Fruit fly (Drosophila melanogaster) whole organism, pupa: ENCODE measurements around the gene CG34183.

ENCODE experiments used
- CG10348 ChIP-seq: fragments of 200-800 bp; sonication (Bioruptor generic); IDR thresholded peaks from 2 replicates; pipeline ENCODE4 v1.3.6; 2022; ENCODE audit warnings: missing biosample characterization, missing genetic modification characterization
- CG12605 ChIP-seq: fragments of 200-800 bp; sonication (Bioruptor generic); IDR thresholded peaks from 2 replicates; pipeline ENCODE4 v1.3.6; 2022; ENCODE audit warnings: missing biosample characterization, missing genetic modification characterization
- CG13204 ChIP-seq: fragments of 200-800 bp; sonication (Bioruptor generic); optimal IDR thresholded peaks from 2 replicates; lab custom pipeline; 2018; ENCODE audit warnings: missing biosample characterization, mild to moderate bottlenecking, missing genetic modification characterization, moderate library complexity
- CG14655 ChIP-seq: fragments of 200-800 bp; sonication (Bioruptor generic); optimal IDR thresholded peaks from 3 replicates; lab custom pipeline; 2017; ENCODE audit warnings: mild to moderate bottlenecking, missing biosample characterization, missing genetic modification reagents, missing genetic modification characterization
- CG15710 ChIP-seq: fragments of 200-800 bp; sonication (Bioruptor generic); optimal IDR thresholded peaks from 2 replicates; lab custom pipeline; 2018; ENCODE audit warnings: missing biosample characterization, mild to moderate bottlenecking, missing genetic modification characterization, moderate library complexity
- CG17806 ChIP-seq: fragments of 200-800 bp; sonication (Bioruptor generic); optimal IDR thresholded peaks from 2 replicates; lab custom pipeline; 2018; ENCODE audit warnings: missing biosample characterization, mild to moderate bottlenecking, missing genetic modification characterization, moderate library complexity
- CG32121 ChIP-seq: fragments of 200-800 bp; sonication (Bioruptor generic); IDR thresholded peaks from 2 replicates; pipeline ENCODE4 v1.3.6; 2022; ENCODE audit warnings: missing biosample characterization, missing genetic modification characterization
- CG34367 ChIP-seq: fragments of 200-800 bp; sonication (Bioruptor generic); optimal IDR thresholded peaks from 2 replicates; lab custom pipeline; 2018; ENCODE audit warnings: missing biosample characterization, mild to moderate bottlenecking, missing genetic modification characterization
- CG4496 ChIP-seq: fragments of 200-800 bp; sonication (Bioruptor generic); IDR thresholded peaks from 3 replicates; pipeline ENCODE4 v1.3.6; 2022; ENCODE audit warnings: missing biosample characterization, missing genetic modification characterization
- CG8159 ChIP-seq: fragments of 200-800 bp; sonication (Bioruptor generic); optimal IDR thresholded peaks from 3 replicates; lab custom pipeline; 2018; ENCODE audit warnings: missing biosample characterization, mild to moderate bottlenecking, missing genetic modification characterization, moderate library complexity
- CG8301 ChIP-seq: fragments of 200-800 bp; sonication (Bioruptor generic); optimal IDR thresholded peaks from 2 replicates; lab custom pipeline; 2018; ENCODE audit warnings: missing biosample characterization, mild to moderate bottlenecking, missing genetic modification characterization
- CG9948 ChIP-seq: fragments of 200-800 bp; sonication (Bioruptor generic); optimal IDR thresholded peaks from 2 replicates; lab custom pipeline; 2018; ENCODE audit warnings: missing biosample characterization, mild to moderate bottlenecking, missing genetic modification characterization, moderate library complexity
- D1 ChIP-seq: fragments of 200-800 bp; sonication (Bioruptor generic); optimal IDR thresholded peaks from 2 replicates; lab custom pipeline; 2018; ENCODE audit warnings: missing biosample characterization, mild to moderate bottlenecking, missing genetic modification characterization, moderate library complexity
- EcR ChIP-seq: fragments of 200-800 bp; sonication (Bioruptor generic); optimal IDR thresholded peaks from 3 replicates; lab custom pipeline; 2019; ENCODE audit warnings: missing biosample characterization, missing genetic modification characterization, mild to moderate bottlenecking, moderate library complexity, missing genetic modification reagents
- Ets98B ChIP-seq: fragments of 200-800 bp; sonication (Bioruptor generic); IDR thresholded peaks from 2 replicates; pipeline ENCODE4 v1.3.6; 2022; ENCODE audit warnings: missing biosample characterization, missing genetic modification characterization
- Pif1A ChIP-seq: fragments of 200-800 bp; sonication (Bioruptor generic); optimal IDR thresholded peaks from 3 replicates; lab custom pipeline; 2016; ENCODE audit warnings: missing biosample characterization, missing genetic modification characterization
- Pif1B ChIP-seq: fragments of 200-800 bp; sonication (Bioruptor generic); optimal IDR thresholded peaks from 3 replicates; lab custom pipeline; 2016; ENCODE audit warnings: missing biosample characterization, missing genetic modification characterization
- Snoo ChIP-seq: fragments of 200-800 bp; sonication (Bioruptor generic); optimal IDR thresholded peaks from 3 replicates; lab custom pipeline; 2017; ENCODE audit warnings: missing biosample characterization, mild to moderate bottlenecking, missing genetic modification characterization, inconsistent platforms
- fd96Ca ChIP-seq: fragments of 200-800 bp; sonication (Bioruptor generic); IDR thresholded peaks from 3 replicates; pipeline ENCODE4 v1.3.6; 2022; ENCODE audit warnings: missing biosample characterization, missing genetic modification characterization
- gl ChIP-seq: fragments of 200-800 bp; sonication (Bioruptor generic); optimal IDR thresholded peaks from 2 replicates; lab custom pipeline; 2018; ENCODE audit warnings: missing biosample characterization, mild to moderate bottlenecking, missing genetic modification characterization
- rn ChIP-seq: fragments of 200-800 bp; sonication (Bioruptor generic); IDR thresholded peaks from 2 replicates; pipeline ENCODE4 v1.3.6; 2022; ENCODE audit warnings: missing biosample characterization, missing genetic modification characterization

Gene CG34183

DNA sequence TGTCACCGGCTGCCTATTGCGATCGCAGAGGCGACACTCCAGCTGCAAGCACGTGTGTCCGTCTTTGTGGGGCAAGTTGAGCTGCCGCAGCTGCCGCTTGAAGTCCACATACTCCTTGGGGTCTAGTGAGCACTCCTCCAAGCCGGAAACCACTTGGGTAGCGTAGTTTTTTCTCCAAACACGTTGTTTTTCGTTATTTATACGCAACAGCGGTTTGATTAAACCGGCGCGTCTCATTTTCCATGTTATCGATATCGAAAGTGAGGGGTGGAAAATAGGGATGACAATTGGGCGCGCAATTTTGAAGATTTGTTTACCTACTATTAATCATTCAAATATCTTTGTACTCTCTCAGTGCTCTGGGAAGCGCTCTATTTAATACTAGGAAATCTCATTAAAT, 2.6 kb upstream of the CG34183 start, which contains the start of gene mtDNA-helicase:
TSS of gene mtDNA-helicase (minus strand) at position 264 of the 400 bp plus-strand sequence.
- no peak for TF ChIP-seq CG8301 (tag; lab: Kevin White, UChicago)
- no peak for TF ChIP-seq CG14655 (GFP tag; lab: Kevin White, UChicago)
- no peak for TF ChIP-seq Pif1A (GFP tag; lab: Kevin White, UChicago)
- no peak for TF ChIP-seq CG34367
- TF ChIP-seq D1 (tag; lab: Kevin White, UChicago): no peak
- TF ChIP-seq CG9948: no peak
- no peak for TF ChIP-seq CG10348
- TF ChIP-seq CG32121 (GFP tag; lab: Robert Waterston, UW): no peak
- no peak for TF ChIP-seq Pif1B (GFP tag; lab: Kevin White, UChicago)
- no peak for TF ChIP-seq CG17806
- no peak for TF ChIP-seq EcR (GFP tag; lab: Kevin White, UChicago)
- no peak for TF ChIP-seq gl (tag; lab: Kevin White, UChicago)
- TF ChIP-seq CG12605: no peak
- TF ChIP-seq CG4496: no peak

DNA sequence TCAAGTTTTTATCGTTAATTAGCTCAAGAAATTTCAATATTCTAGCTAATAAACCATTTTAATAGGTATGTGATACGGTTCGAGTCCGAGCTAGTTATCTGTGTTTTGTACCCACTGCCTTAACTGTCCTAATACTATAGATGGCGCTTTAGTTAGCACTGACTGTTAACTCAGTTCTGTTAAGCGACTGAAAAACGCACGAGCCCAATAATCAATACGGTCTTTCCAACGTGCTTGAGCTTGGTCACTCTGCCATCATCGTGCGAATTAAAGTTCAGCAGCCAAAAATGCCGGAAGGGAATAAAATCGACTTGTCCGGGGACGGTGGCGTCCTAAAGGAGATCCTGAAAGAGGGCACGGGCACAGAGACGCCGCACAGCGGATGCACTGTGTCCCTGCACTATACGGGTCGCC, 2.7 kb downstream of the CG34183 start, which contains the start of gene Fkbp59:
TSS of gene Fkbp59 (plus strand) at position 150 of the 414 bp plus-strand sequence.
- TF ChIP-seq CG4496 (peak; percentile 41; the same call in 1 of the 3 replicates), Pif1B (GFP tag; lab: Kevin White, UChicago) (no peak)

DNA sequence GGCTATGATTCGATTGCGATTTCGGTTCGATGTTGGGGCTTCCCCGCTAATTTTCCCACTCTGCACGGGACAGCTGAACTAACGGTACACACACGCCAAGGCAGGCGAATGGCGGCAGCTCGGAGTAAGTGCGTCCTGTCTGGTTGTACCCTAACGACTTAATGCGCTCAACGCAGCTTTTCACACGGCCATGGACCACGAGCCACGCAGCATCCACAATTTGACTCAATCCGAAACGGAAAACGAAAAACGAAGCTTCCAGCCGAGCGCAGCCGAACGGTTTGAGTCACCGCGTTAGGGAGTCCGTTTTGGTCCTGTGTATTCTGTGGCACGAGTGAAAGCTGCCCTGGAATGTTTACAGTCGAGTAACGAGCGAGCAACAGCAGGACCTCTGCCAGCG, 4.5 kb downstream of the CG34183 start, which contains the start of gene nAChRalpha6:
TSS of gene nAChRalpha6 (minus strand) at position 165 of the 400 bp plus-strand sequence.
- TF ChIP-seq CG13204: no peak
- no peak for TF ChIP-seq fd96Ca (GFP tag; lab: Robert Waterston, UW)
- TF ChIP-seq EcR (GFP tag; lab: Kevin White, UChicago): no peak
- no peak for TF ChIP-seq CG4496
- no peak for TF ChIP-seq Pif1B (GFP tag; lab: Kevin White, UChicago)
- no peak for TF ChIP-seq CG9948
- TF ChIP-seq CG15710 (tag; lab: Kevin White, UChicago): no peak
- TF ChIP-seq CG8159 (tag; lab: Kevin White, UChicago): no peak
- TF ChIP-seq CG12605: no peak
- no peak for TF ChIP-seq CG34367
- TF ChIP-seq Pif1A (GFP tag; lab: Kevin White, UChicago): no peak
- TF ChIP-seq rn (GFP tag; lab: Robert Waterston, UW): no peak
- TF ChIP-seq CG10348: no peak

DNA sequence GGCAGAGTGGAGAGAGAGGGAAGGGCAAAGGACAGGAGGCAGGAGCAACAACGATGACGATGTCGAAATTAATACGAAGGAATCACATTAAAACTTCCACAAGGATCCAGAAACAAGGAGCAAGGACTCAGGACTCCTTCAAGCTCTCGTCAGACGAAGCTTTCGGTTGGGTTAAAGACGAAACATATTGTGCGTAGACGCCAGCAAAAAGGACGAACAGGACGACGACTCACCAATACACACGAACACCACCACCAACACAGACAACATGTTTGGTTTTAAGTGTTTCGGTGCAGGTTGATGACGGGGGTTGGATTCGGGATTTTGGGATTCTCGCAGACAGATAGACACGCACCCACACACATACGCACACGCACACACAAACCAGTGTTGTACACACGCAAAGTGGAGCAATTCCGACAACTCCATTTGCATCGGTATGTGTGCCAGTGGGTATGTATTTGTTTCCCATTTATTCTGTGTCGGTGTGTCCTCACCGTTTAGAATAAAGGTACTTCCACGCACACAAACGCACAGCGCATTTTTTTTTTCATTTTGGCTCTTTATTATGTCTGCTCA, 8.1 kb downstream of the CG34183 start:
- no peak for TF ChIP-seq CG34367
- no peak for TF ChIP-seq D1 (tag; lab: Kevin White, UChicago)
- no peak for TF ChIP-seq CG8301 (tag; lab: Kevin White, UChicago)
- no peak for TF ChIP-seq CG12605
- no peak for TF ChIP-seq Snoo (tag; lab: Kevin White, UChicago)
- TF ChIP-seq Pif1B (GFP tag; lab: Kevin White, UChicago): no peak
- TF ChIP-seq, all 21 proteins: peak for 0

DNA sequence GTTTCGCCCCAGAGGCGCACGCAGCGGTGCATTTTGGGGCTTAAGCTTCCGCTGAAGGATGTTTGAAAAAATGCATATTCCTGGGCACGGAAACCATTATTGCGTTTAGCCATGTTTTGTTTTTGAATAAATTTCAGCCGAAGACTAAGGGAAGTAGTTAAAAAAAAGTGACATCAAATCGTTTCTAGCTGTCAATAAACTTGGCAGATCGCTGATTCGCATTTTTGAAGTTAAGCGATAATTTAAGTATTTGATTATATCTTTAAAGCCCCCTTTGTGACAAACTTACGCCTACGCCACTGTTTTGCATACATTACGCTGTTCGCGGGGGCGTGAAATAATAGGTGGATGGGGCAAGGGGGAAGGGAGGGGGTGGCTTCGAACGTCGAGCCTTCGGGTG, 26.2 kb downstream of the CG34183 start:
- TF ChIP-seq fd96Ca (GFP tag; lab: Robert Waterston, UW): no peak
- peak; percentile 65 for TF ChIP-seq CG8159 (tag; lab: Kevin White, UChicago)
- no peak for TF ChIP-seq CG8301 (tag; lab: Kevin White, UChicago)
- peak; percentile 29 for TF ChIP-seq CG34367
- TF ChIP-seq Snoo (tag; lab: Kevin White, UChicago): no peak
- no peak for TF ChIP-seq D1 (tag; lab: Kevin White, UChicago)
- TF ChIP-seq CG15710 (tag; lab: Kevin White, UChicago): peak; percentile 48
- no peak for TF ChIP-seq CG12605
- no peak for TF ChIP-seq CG10348
- TF ChIP-seq CG4496: no peak
- TF ChIP-seq CG14655 (GFP tag; lab: Kevin White, UChicago): peak; percentile 25
- peak; percentile 32 for TF ChIP-seq Pif1A (GFP tag; lab: Kevin White, UChicago)
- peak; percentile 50 for TF ChIP-seq CG9948
- no peak for TF ChIP-seq Pif1B (GFP tag; lab: Kevin White, UChicago)
- no peak for TF ChIP-seq gl (tag; lab: Kevin White, UChicago)

DNA sequence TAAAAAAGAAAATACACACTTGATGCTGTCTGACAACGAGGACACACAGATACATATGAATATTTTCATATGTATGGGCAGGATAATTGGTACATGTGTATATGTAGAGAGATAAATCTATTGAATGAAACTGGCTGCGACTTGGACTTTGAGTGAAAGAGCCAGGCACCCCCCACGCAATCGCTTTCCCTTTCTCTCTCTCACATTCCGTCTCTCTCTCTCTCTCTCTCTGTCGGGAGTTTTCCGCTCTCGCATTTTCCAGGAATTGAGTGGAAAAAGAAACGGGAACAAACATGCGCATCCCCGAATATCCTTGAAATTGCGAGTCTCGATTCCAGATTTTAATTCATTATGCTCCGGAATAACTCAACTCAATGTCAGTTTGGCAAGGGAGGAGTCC, 27.1 kb downstream of the CG34183 start:
- no peak for TF ChIP-seq CG12605
- no peak for TF ChIP-seq EcR (GFP tag; lab: Kevin White, UChicago)
- no peak for TF ChIP-seq CG14655 (GFP tag; lab: Kevin White, UChicago)
- no peak for TF ChIP-seq CG15710 (tag; lab: Kevin White, UChicago)
- TF ChIP-seq Pif1A (GFP tag; lab: Kevin White, UChicago): no peak
- TF ChIP-seq CG8159 (tag; lab: Kevin White, UChicago): no peak
- TF ChIP-seq CG8301 (tag; lab: Kevin White, UChicago): no peak
- TF ChIP-seq Ets98B: no peak
- TF ChIP-seq CG34367: no peak
- TF ChIP-seq CG13204: no peak
- no peak for TF ChIP-seq CG10348
- no peak for TF ChIP-seq D1 (tag; lab: Kevin White, UChicago)
- no peak for TF ChIP-seq CG4496
- no peak for TF ChIP-seq CG17806

DNA sequence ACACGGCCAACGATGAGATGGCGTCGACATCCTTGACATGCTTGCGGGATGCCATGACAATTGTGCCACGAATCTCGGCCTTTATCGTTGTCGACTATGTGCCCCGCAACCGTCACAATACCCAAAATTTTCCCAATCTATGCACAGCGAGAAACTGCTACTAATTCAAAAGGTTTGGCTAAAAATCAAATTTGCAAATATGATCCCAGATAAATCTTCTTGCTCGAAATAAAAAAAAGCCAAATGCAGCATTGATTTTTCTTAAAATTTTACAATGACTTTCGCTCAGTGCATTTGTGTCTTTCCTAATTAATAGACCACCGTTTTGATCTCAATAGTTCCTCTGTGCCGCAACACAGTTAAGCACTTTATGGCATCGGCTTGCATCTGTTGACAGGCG, 27.6 kb downstream of the CG34183 start:
- TF ChIP-seq CG4496 (peak; percentile 28; the same call in 1 of the 3 replicates), CG13204 (no peak), Pif1A (GFP tag; lab: Kevin White, UChicago) (no peak), CG8301 (tag; lab: Kevin White, UChicago) (no peak), CG17806 (no peak), rn (GFP tag; lab: Robert Waterston, UW) (no peak), CG15710 (tag; lab: Kevin White, UChicago) (no peak), CG8159 (tag; lab: Kevin White, UChicago) (peak; percentile 7), CG32121 (GFP tag; lab: Robert Waterston, UW) (no peak), CG34367 (no peak), gl (tag; lab: Kevin White, UChicago) (no peak)
